Worm (Caenorhabditis elegans) whole organism, mixed stage, embryonic: Measurements from ENCODE around the gene nhr-225.

Experiments used
- M03D4.4 ChIP-seq: sonication (generic microtip); optimal IDR thresholded peaks from 2 replicates; lab custom pipeline; 2017; ENCODE audit warnings: mild to moderate bottlenecking, missing genetic modification characterization, missing compliant biosample characterization
- bed-3 ChIP-seq: fragments of 200-800 bp; sonication (Bioruptor generic); optimal IDR thresholded peaks from 3 replicates; lab custom pipeline; 2018; ENCODE audit warnings: mild to moderate bottlenecking, missing genetic modification characterization, moderate library complexity, missing compliant biosample characterization
- blmp-1 ChIP-seq: fragments of 150-350 bp; optimal IDR thresholded peaks from 2 replicates; lab custom pipeline; 2014; ENCODE audit warnings: missing biosample characterization, missing genetic modification characterization
- ceh-39 ChIP-seq: fragments of 150-350 bp; optimal IDR thresholded peaks from 2 replicates; lab custom pipeline; 2014; ENCODE audit warnings: missing biosample characterization, missing genetic modification characterization
- ceh-83 ChIP-seq: fragments of 200-800 bp; sonication (Bioruptor generic); optimal IDR thresholded peaks from 2 replicates; lab custom pipeline; 2018; ENCODE audit warnings: mild to moderate bottlenecking, missing genetic modification characterization, missing compliant biosample characterization
- ces-1 ChIP-seq: fragments of 150-350 bp; optimal IDR thresholded peaks from 2 replicates; lab custom pipeline; 2014; ENCODE audit warnings: missing biosample characterization, missing genetic modification reagents, missing genetic modification characterization
- cnd-1 ChIP-seq: fragments of 200-800 bp; sonication (Bioruptor generic); optimal IDR thresholded peaks from 2 replicates; lab custom pipeline; 2018; ENCODE audit warnings: mild to moderate bottlenecking, missing genetic modification characterization, missing compliant biosample characterization
- drap-1 ChIP-seq: fragments of 200-800 bp; sonication (Bioruptor generic); optimal IDR thresholded peaks from 3 replicates; lab custom pipeline; 2018; ENCODE audit warnings: mild to moderate bottlenecking, missing genetic modification characterization, missing compliant biosample characterization
- elt-1 ChIP-seq: sonication (generic microtip); optimal IDR thresholded peaks from 2 replicates; lab custom pipeline; 2017; ENCODE audit warnings: missing genetic modification characterization, mild to moderate bottlenecking, missing compliant biosample characterization, antibody characterized with exemption, moderate library complexity, borderline replicate concordance; ENCODE audit not compliant: insufficient read depth
- elt-3 ChIP-seq: fragments of 150-350 bp; optimal IDR thresholded peaks from 2 replicates; lab custom pipeline; 2014; ENCODE audit warnings: missing biosample characterization, missing genetic modification characterization
- flh-1 ChIP-seq: fragments of 200-800 bp; sonication (Bioruptor generic); optimal IDR thresholded peaks from 2 replicates; lab custom pipeline; 2018; ENCODE audit warnings: mild to moderate bottlenecking, missing genetic modification characterization, moderate library complexity, missing compliant biosample characterization
- ham-2 ChIP-seq: fragments of 200-800 bp; sonication (Bioruptor generic); optimal IDR thresholded peaks from 2 replicates; lab custom pipeline; 2018; ENCODE audit warnings: mild to moderate bottlenecking, missing genetic modification characterization, missing compliant biosample characterization
- hlh-1 ChIP-seq: fragments of 150-350 bp; optimal IDR thresholded peaks from 2 replicates; lab custom pipeline; 2014; ENCODE audit warnings: missing biosample characterization, missing genetic modification reagents, missing genetic modification characterization
- lin-13 ChIP-seq: fragments of 150-350 bp; optimal IDR thresholded peaks from 2 replicates; lab custom pipeline; 2014; ENCODE audit warnings: missing biosample characterization, missing genetic modification characterization
- lin-32 ChIP-seq: fragments of 200-800 bp; sonication (Bioruptor generic); optimal IDR thresholded peaks from 2 replicates; lab custom pipeline; 2018; ENCODE audit warnings: mild to moderate bottlenecking, missing genetic modification characterization, missing compliant biosample characterization
- lsy-2 ChIP-seq: fragments of 150-350 bp; optimal IDR thresholded peaks from 2 replicates; lab custom pipeline; 2014; ENCODE audit warnings: missing biosample characterization, missing genetic modification characterization
- mab-5 ChIP-seq: fragments of 150-350 bp; optimal IDR thresholded peaks from 2 replicates; lab custom pipeline; 2014; ENCODE audit warnings: missing biosample characterization, missing genetic modification characterization
- mep-1 ChIP-seq: fragments of 150-350 bp; optimal IDR thresholded peaks from 2 replicates; lab custom pipeline; 2017; ENCODE audit warnings: missing biosample characterization, missing genetic modification reagents, missing genetic modification characterization, inconsistent platforms
- mls-2 ChIP-seq: sonication (generic microtip); optimal IDR thresholded peaks from 2 replicates; lab custom pipeline; 2016; ENCODE audit warnings: mild to moderate bottlenecking, missing genetic modification characterization, moderate library complexity, missing compliant biosample characterization
- nhr-12 ChIP-seq: fragments of 150-350 bp; optimal IDR thresholded peaks from 2 replicates; lab custom pipeline; 2014; ENCODE audit warnings: missing biosample characterization, missing genetic modification characterization
- nhr-2 ChIP-seq: fragments of 150-350 bp; optimal IDR thresholded peaks from 2 replicates; lab custom pipeline; 2014; ENCODE audit warnings: missing biosample characterization, missing genetic modification characterization
- nhr-237 ChIP-seq: fragments of 150-350 bp; optimal IDR thresholded peaks from 2 replicates; lab custom pipeline; 2014; ENCODE audit warnings: missing biosample characterization, missing genetic modification characterization
- nhr-28 ChIP-seq: fragments of 150-350 bp; optimal IDR thresholded peaks from 2 replicates; lab custom pipeline; 2014; ENCODE audit warnings: missing biosample characterization, missing genetic modification characterization
- nhr-76 ChIP-seq: sonication (generic microtip); optimal IDR thresholded peaks from 2 replicates; lab custom pipeline; 2017; ENCODE audit warnings: missing biosample characterization, missing genetic modification characterization
- pha-4 ChIP-seq: fragments of 150-350 bp; optimal IDR thresholded peaks from 2 replicates; lab custom pipeline; 2018; ENCODE audit warnings: missing biosample characterization, missing genetic modification reagents, missing genetic modification characterization
- snpc-4 ChIP-seq: fragments of 150-350 bp; optimal IDR thresholded peaks from 2 replicates; lab custom pipeline; 2014; ENCODE audit warnings: missing biosample characterization, missing genetic modification characterization
- sptf-1 ChIP-seq: sonication (generic microtip); optimal IDR thresholded peaks from 2 replicates; lab custom pipeline; 2017; ENCODE audit warnings: mild to moderate bottlenecking, missing genetic modification characterization, moderate library complexity, missing compliant biosample characterization
- tbx-8 ChIP-seq: fragments of 200-800 bp; sonication (Bioruptor generic); optimal IDR thresholded peaks from 2 replicates; lab custom pipeline; 2018; ENCODE audit warnings: mild to moderate bottlenecking, missing genetic modification characterization, moderate library complexity, missing compliant biosample characterization
- unc-120 ChIP-seq: sonication (generic microtip); optimal IDR thresholded peaks from 2 replicates; lab custom pipeline; 2017; ENCODE audit warnings: missing genetic modification characterization, missing compliant biosample characterization; ENCODE audit not compliant: poor library complexity, severe bottlenecking
- unc-39 ChIP-seq: fragments of 150-350 bp; optimal IDR thresholded peaks from 2 replicates; lab custom pipeline; 2014; ENCODE audit warnings: missing biosample characterization, missing genetic modification characterization
- unc-62 ChIP-seq: fragments of 150-350 bp; optimal IDR thresholded peaks from 2 replicates; lab custom pipeline; 2014; ENCODE audit warnings: missing biosample characterization, missing genetic modification reagents, missing genetic modification characterization
- zip-8 ChIP-seq: fragments of 150-350 bp; optimal IDR thresholded peaks from 2 replicates; lab custom pipeline; 2014; ENCODE audit warnings: missing biosample characterization, missing genetic modification characterization
- ztf-11 ChIP-seq: fragments of 150-350 bp; optimal IDR thresholded peaks from 2 replicates; lab custom pipeline; 2014; ENCODE audit warnings: missing biosample characterization, missing genetic modification characterization

Gene nhr-225

DNA sequence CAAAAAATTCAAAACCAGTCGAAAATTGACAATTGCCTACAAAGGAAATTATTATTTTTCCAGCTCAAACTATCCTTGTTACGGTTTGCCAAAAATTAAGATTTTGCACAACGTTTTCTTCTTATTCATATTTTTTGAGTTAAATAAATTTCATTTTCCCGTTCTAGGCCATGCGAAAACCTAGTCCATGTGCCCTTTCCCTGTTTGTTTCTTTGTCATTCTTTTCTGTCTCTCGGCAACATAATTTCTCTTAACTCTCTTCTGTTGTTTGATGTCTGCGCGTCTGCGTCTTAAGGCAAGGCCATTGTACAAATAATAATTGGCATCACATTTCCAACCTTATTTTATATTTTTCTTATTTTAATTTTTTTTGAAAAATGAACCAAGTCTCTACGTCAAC lies 8.8 kb downstream of the nhr-225 start, which contains the start of gene nhr-228 (continued):
- no peak for TF ChIP-seq unc-39 (tag; lab: Kevin White, UChicago)
- TF ChIP-seq, all 35 proteins: peak for 5

DNA sequence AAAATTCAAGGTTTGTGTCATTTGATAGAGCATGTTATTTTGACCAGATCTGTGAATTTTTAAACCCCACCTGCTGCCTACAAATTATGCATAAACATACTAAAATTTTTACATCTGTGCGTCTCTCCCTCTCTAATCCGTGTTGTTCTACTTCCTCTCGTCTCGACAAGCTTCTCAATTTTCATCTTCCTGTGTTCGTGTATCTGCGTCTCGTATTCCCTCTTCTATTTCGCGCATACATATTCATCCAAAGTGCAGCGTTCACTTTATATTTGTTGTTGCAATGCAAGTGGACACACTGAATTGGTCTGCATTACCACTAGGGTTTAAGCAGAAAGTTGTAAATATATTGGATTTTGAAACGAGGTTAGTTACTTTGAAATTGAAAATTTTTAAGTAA lies 11.7 kb downstream of the nhr-225 start, which contains the start of gene fbxa-137:
fbxa-137 (plus strand) TSS at position 274 of the 400 bp plus-strand sequence.
- TF ChIP-seq elt-3 (tag; lab: Kevin White, UChicago) (no peak), zip-8 (no peak), cnd-1 (tag; lab: Kevin White, UChicago) (no peak), drap-1 (GFP tag; lab: Kevin White, UChicago) (no peak), mls-2 (peak; percentile 6), ham-2 (no peak), elt-1 (tag; lab: Kevin White, UChicago) (no peak), pha-4 (tag; lab: Kevin White, UChicago) (peak; percentile 41), ces-1 (GFP tag; lab: Kevin White, UChicago) (peak; percentile 50), nhr-76 (tag; lab: Kevin White, UChicago) (no peak), ceh-39 (tag; lab: Kevin White, UChicago) (no peak), lsy-2 (tag; lab: Kevin White, UChicago) (no peak), unc-39 (tag; lab: Kevin White, UChicago) (no peak)

DNA sequence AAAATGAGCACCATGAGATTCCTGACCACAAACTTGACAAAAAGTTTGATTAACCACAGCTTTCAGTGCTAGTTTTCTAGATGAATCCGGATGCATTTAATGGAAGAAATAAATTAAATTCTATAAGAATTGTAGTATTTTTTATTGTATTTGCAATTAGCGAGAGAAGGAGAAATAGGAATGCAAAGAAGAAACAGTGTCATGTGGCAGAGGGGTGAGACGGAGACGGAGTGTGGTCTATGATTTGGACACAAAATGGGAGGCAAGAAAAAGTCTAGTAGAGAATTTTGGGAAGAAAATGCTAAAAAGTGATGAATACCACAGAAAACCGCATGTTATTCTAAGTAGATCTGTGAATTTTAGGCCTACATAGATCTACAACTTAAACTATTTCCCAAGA lies 12.2 kb downstream of the nhr-225 start, which contains the start of gene nhr-59:
nhr-59 (minus strand) TSS at position 214 of the 400 bp plus-strand sequence.
- no peak for TF ChIP-seq ztf-11
- TF ChIP-seq lsy-2 (tag; lab: Kevin White, UChicago): no peak
- no peak for TF ChIP-seq nhr-12
- peak; percentile 19 for TF ChIP-seq ces-1 (GFP tag; lab: Kevin White, UChicago)
- TF ChIP-seq bed-3 (GFP tag; lab: Kevin White, UChicago): no peak
- no peak for TF ChIP-seq blmp-1 (tag; lab: Kevin White, UChicago)

DNA sequence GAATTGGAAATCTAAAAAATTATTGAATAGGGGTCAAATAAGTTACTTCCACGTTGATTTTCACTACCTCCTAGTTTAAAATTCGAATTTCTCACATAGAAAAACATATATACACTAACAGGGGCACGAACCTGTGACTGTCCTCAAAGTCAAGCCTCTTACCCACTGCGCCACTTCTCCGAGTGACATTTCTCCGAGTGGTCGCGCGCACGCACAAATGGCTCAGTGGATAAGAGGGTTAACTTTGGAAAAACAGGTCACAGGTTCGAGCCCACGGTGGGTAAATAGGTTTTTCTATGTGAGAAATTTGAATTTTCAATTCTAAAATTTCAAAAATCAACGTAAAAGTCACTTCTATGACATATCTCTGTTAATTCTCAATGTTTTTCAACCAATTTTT lies 13.0 kb downstream of the nhr-225 start:
- TF ChIP-seq lin-13 (no peak), unc-120 (no peak), mab-5 (tag; lab: Kevin White, UChicago) (no peak), nhr-28 (tag; lab: Kevin White, UChicago) (no peak)

DNA sequence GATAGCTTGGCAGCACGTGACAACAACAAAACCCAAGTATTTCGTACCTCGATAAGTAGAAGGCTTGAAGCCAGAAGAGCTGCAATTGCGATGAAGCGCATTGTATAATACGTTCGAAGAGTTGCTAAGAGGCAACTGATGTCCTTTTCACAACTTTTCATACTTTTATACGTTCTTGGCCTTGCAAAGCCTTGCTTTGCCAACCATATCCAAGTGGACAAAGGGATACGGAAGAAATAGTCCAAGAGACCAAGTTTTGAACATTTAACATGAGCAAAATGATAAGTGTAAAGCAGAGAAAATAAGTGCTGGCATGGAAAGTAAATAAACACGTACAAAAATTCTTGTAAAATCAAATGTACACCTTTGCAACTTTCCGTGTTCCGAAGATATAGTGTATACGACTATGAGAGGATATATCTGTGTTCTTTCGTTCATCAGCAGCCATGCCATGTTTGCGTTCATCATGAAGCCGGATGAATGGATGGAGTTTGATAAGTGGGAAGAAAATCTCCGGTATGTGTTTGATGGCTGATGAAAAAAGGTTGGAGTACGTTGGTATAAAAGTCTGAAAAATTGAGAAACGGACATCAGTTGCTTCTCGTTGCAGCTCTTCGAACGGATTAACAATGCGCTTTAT lies 15.9 kb downstream of the nhr-225 start, which contains the start of the genes Y5H2A.4 and abu-4:
Y5H2A.4 (minus strand) TSS at position 101 of the 640 bp plus-strand sequence.
abu-4 (plus strand) TSS at position 590 of the 640 bp plus-strand sequence.
- no peak for TF ChIP-seq ham-2
- TF ChIP-seq hlh-1: no peak
- TF ChIP-seq ceh-39 (tag; lab: Kevin White, UChicago): no peak
- no peak for TF ChIP-seq flh-1
- no peak for TF ChIP-seq elt-3 (tag; lab: Kevin White, UChicago)
- TF ChIP-seq cnd-1 (tag; lab: Kevin White, UChicago): no peak
- TF ChIP-seq nhr-237 (tag; lab: Kevin White, UChicago): no peak
- no peak for TF ChIP-seq ztf-11
- TF ChIP-seq sptf-1 (tag; lab: Kevin White, UChicago): no peak
- TF ChIP-seq ceh-83 (GFP tag; lab: Kevin White, UChicago): no peak
- no peak for TF ChIP-seq mls-2
- TF ChIP-seq elt-1 (tag; lab: Kevin White, UChicago): no peak
- no peak for TF ChIP-seq nhr-12
- no peak for TF ChIP-seq nhr-76 (tag; lab: Kevin White, UChicago)
- no peak for TF ChIP-seq M03D4.4 (tag; lab: Kevin White, UChicago)
- no peak for TF ChIP-seq nhr-28 (tag; lab: Kevin White, UChicago)
- no peak for TF ChIP-seq mep-1
- TF ChIP-seq lsy-2 (tag; lab: Kevin White, UChicago): no peak
- TF ChIP-seq ces-1 (GFP tag; lab: Kevin White, UChicago): no peak

DNA sequence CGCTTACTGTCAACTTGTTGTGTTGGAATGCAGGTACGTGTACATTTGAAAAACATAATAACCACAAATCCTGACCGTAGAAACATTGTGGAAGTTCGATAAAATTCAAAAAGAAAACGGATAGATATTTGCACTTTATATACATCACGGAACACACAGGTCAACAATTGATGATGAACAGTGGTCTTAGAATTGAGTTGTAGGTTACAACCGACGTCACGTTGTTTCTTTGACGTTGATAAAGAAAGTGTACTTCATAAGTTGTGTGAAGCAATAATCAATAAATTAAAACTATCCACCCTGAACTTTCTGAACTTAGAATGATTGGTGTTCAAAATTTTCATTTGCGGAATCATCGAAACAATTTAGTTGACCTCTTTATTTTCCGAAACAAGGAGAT lies 18.5 kb downstream of the nhr-225 start, which contains the start of gene Y5H2A.1:
Y5H2A.1 (minus strand) TSS at position 101 of the 400 bp plus-strand sequence.
- no peak for TF ChIP-seq zip-8
- TF ChIP-seq mab-5 (tag; lab: Kevin White, UChicago): no peak
- no peak for TF ChIP-seq blmp-1 (tag; lab: Kevin White, UChicago)
- TF ChIP-seq flh-1: no peak
- no peak for TF ChIP-seq lsy-2 (tag; lab: Kevin White, UChicago)
- no peak for TF ChIP-seq mls-2
- no peak for TF ChIP-seq ceh-83 (GFP tag; lab: Kevin White, UChicago)
- TF ChIP-seq unc-39 (tag; lab: Kevin White, UChicago): no peak
- TF ChIP-seq lin-13: no peak
- no peak for TF ChIP-seq unc-120
- TF ChIP-seq snpc-4 (tag; lab: Kevin White, UChicago): no peak
- no peak for TF ChIP-seq unc-62 (GFP tag; lab: Kevin White, UChicago)
- TF ChIP-seq elt-1 (tag; lab: Kevin White, UChicago): no peak
- TF ChIP-seq tbx-8 (GFP tag; lab: Kevin White, UChicago): no peak
- no peak for TF ChIP-seq bed-3 (GFP tag; lab: Kevin White, UChicago)
- TF ChIP-seq lin-32 (GFP tag; lab: Kevin White, UChicago): no peak
- no peak for TF ChIP-seq nhr-2 (tag; lab: Kevin White, UChicago)
- no peak for TF ChIP-seq ces-1 (GFP tag; lab: Kevin White, UChicago)
- no peak for TF ChIP-seq M03D4.4 (tag; lab: Kevin White, UChicago)
- no peak for TF ChIP-seq nhr-28 (tag; lab: Kevin White, UChicago)
- TF ChIP-seq, all 35 proteins: peak for 0
